Worm (Caenorhabditis elegans): ENCODE data around the gene otpl-4.

ce11 chrV:8552460-8552859 lies 15.3 kb downstream of the otpl-4 start, which contains the start of gene acr-15:
- TF ChIP-seq lin-13 (GFP tag; optimal IDR thresholded peaks at IDR 0.05) (no peak), lin-39 (tag; optimal IDR thresholded peaks at IDR 0.05) (no peak), unc-62 (GFP tag; optimal IDR thresholded peaks at IDR 0.05) (no peak), nhr-12 (tag; optimal IDR thresholded peaks at IDR 0.05) (no peak), ztf-1 (GFP tag; conservative IDR thresholded peaks at IDR 0.05) (no peak), nhr-237 (tag; optimal IDR thresholded peaks at IDR 0.05) (no peak), snpc-4 (tag; optimal IDR thresholded peaks at IDR 0.05) (no peak), nhr-77 (tag; optimal IDR thresholded peaks at IDR 0.05) (no peak), nhr-11 (tag; optimal IDR thresholded peaks at IDR 0.05) (no peak), lsy-2 (tag; optimal IDR thresholded peaks at IDR 0.05) (no peak), elt-1 (tag; optimal IDR thresholded peaks at IDR 0.05) (no peak), ceh-82 (tag; optimal IDR thresholded peaks at IDR 0.05) (no peak), mdl-1 (tag; optimal IDR thresholded peaks at IDR 0.05) (no peak), ZK546.5 (tag; optimal IDR thresholded peaks at IDR 0.05) (no peak)
